Worm (Caenorhabditis elegans) whole organism, young adult: ENCODE measurements around the gene W08G11.5.
A peak's percentile ranks its signal among the peaks of the same experiment; 100 is the strongest.

Experiments used
- C17E4.6 ChIP-seq: fragments of 200-800 bp; sonication (Bioruptor generic); IDR thresholded peaks from 2 replicates; pipeline ENCODE4 v1.3.6; 2022; ENCODE audit warnings: missing genetic modification reagents, missing genetic modification characterization, missing compliant biosample characterization
- D2030.7 ChIP-seq: fragments of 200-800 bp; sonication (Bioruptor generic); IDR thresholded peaks from 2 replicates; pipeline ENCODE4 v1.3.6; 2022; ENCODE audit warnings: missing genetic modification reagents, missing genetic modification characterization, missing compliant biosample characterization
- F22D6.2 ChIP-seq: sonication (generic microtip); optimal IDR thresholded peaks from 2 replicates; lab custom pipeline; 2016; ENCODE audit warnings: mild to moderate bottlenecking, missing genetic modification characterization, missing compliant biosample characterization
- F39B2.1 ChIP-seq: fragments of 200-800 bp; sonication (Bioruptor generic); IDR thresholded peaks from 2 replicates; pipeline ENCODE4 v1.3.6; 2022; ENCODE audit warnings: missing genetic modification reagents, missing genetic modification characterization, missing compliant biosample characterization
- F52B5.7 ChIP-seq: sonication (generic microtip); optimal IDR thresholded peaks from 2 replicates; lab custom pipeline; 2016; ENCODE audit warnings: mild to moderate bottlenecking, missing genetic modification characterization, missing compliant biosample characterization
- F57A8.1 ChIP-seq: fragments of 200-800 bp; sonication (Bioruptor generic); optimal IDR thresholded peaks from 2 replicates; lab custom pipeline; 2018; ENCODE audit warnings: mild to moderate bottlenecking, missing genetic modification characterization, moderate library complexity, missing compliant biosample characterization
- K11D2.4 ChIP-seq: fragments of 200-800 bp; sonication (Bioruptor generic); IDR thresholded peaks from 2 replicates; pipeline ENCODE4 v1.3.6; 2022; ENCODE audit warnings: missing genetic modification reagents, missing genetic modification characterization, missing compliant biosample characterization
- Y53F4B.3 ChIP-seq: fragments of 200-800 bp; sonication (Bioruptor generic); IDR thresholded peaks from 2 replicates; pipeline ENCODE4 v1.3.6; 2022; ENCODE audit warnings: missing genetic modification reagents, missing genetic modification characterization, missing compliant biosample characterization
- Y67H2A.10 ChIP-seq: fragments of 200-800 bp; sonication (Bioruptor generic); conservative IDR thresholded peaks from 2 replicates; pipeline ENCODE4 v1.3.6; 2022; ENCODE audit warnings: missing genetic modification reagents, missing genetic modification characterization, missing compliant biosample characterization
- Y95B8A.8 ChIP-seq: fragments of 200-800 bp; sonication (Bioruptor generic); IDR thresholded peaks from 2 replicates; pipeline ENCODE4 v1.3.6; 2022; ENCODE audit warnings: missing genetic modification reagents, missing genetic modification characterization, missing compliant biosample characterization
- ZK185.1 ChIP-seq: sonication (generic microtip); optimal IDR thresholded peaks from 2 replicates; lab custom pipeline; 2016; ENCODE audit warnings: mild to moderate bottlenecking, missing genetic modification characterization, missing compliant biosample characterization; ENCODE audit not compliant: poor library complexity, severe bottlenecking
- bed-2 ChIP-seq: fragments of 200-800 bp; sonication (Bioruptor generic); IDR thresholded peaks from 2 replicates; pipeline ENCODE4 v1.3.6; 2022; ENCODE audit warnings: missing genetic modification reagents, missing genetic modification characterization, missing compliant biosample characterization
- cebp-1 ChIP-seq, 2 experiments: fragments of 200-800 bp in 1 of 2; sonication (Bioruptor generic) in 1 of 2; sonication (generic microtip) in 1 of 2; IDR thresholded peaks in 1 of 2; optimal IDR thresholded peaks in 1 of 2; 2 replicates each; pipeline versions ENCODE4 v1.3.6 to Lab custom; 2017 to 2022; ENCODE audit warnings: missing compliant biosample characterization in 2 of 2, missing genetic modification characterization in 2 of 2, mild to moderate bottlenecking in 1 of 2, missing genetic modification reagents in 1 of 2, moderate library complexity in 1 of 2
- ceh-100 ChIP-seq: fragments of 200-800 bp; sonication (Bioruptor generic); IDR thresholded peaks from 2 replicates; pipeline ENCODE4 v1.3.6; 2022; ENCODE audit warnings: missing genetic modification reagents, missing genetic modification characterization, missing compliant biosample characterization
- ceh-27 ChIP-seq: fragments of 200-800 bp; sonication (Bioruptor generic); optimal IDR thresholded peaks from 2 replicates; lab custom pipeline; 2018; ENCODE audit warnings: mild to moderate bottlenecking, missing genetic modification characterization, moderate library complexity, missing compliant biosample characterization
- chd-7 ChIP-seq: sonication (generic microtip); optimal IDR thresholded peaks from 2 replicates; lab custom pipeline; 2016; ENCODE audit warnings: mild to moderate bottlenecking, missing genetic modification characterization, moderate library complexity, missing compliant biosample characterization
- egrh-3 ChIP-seq: fragments of 200-800 bp; sonication (Bioruptor generic); IDR thresholded peaks from 2 replicates; pipeline ENCODE4 v1.3.6; 2022; ENCODE audit warnings: missing genetic modification reagents, missing genetic modification characterization, missing compliant biosample characterization
- fkh-3 ChIP-seq: sonication (generic microtip); optimal IDR thresholded peaks from 2 replicates; lab custom pipeline; 2016; ENCODE audit warnings: mild to moderate bottlenecking, missing genetic modification characterization, missing compliant biosample characterization
- gei-17 ChIP-seq: fragments of 200-800 bp; sonication (Bioruptor generic); optimal IDR thresholded peaks from 2 replicates; lab custom pipeline; 2018; ENCODE audit warnings: mild to moderate bottlenecking, missing genetic modification characterization, missing compliant biosample characterization
- hmg-1.2 ChIP-seq: fragments of 200-800 bp; sonication (Bioruptor generic); IDR thresholded peaks from 2 replicates; pipeline ENCODE4 v1.3.6; 2022; ENCODE audit warnings: missing genetic modification reagents, missing genetic modification characterization, missing compliant biosample characterization
- lin-26 ChIP-seq: fragments of 200-800 bp; sonication (Bioruptor generic); IDR thresholded peaks from 2 replicates; pipeline ENCODE4 v1.3.6; 2022; ENCODE audit warnings: missing genetic modification reagents, missing genetic modification characterization, missing compliant biosample characterization
- madf-6 ChIP-seq: fragments of 200-800 bp; sonication (Bioruptor generic); IDR thresholded peaks from 2 replicates; pipeline ENCODE4 v1.3.6; 2022; ENCODE audit warnings: missing genetic modification reagents, missing genetic modification characterization, missing compliant biosample characterization
- mel-28 ChIP-seq: sonication (generic microtip); optimal IDR thresholded peaks from 2 replicates; lab custom pipeline; 2016; ENCODE audit warnings: borderline replicate concordance, mild to moderate bottlenecking, missing genetic modification characterization, missing compliant biosample characterization
- pha-4 ChIP-seq: fragments of 150-350 bp; sonication (generic microtip); optimal IDR thresholded peaks from 2 replicates; lab custom pipeline; 2014; ENCODE audit warnings: missing biosample characterization, missing genetic modification reagents, missing genetic modification characterization
- rcor-1 ChIP-seq: fragments of 200-800 bp; sonication (Bioruptor generic); IDR thresholded peaks from 2 replicates; pipeline ENCODE4 v1.3.6; 2022; ENCODE audit warnings: missing genetic modification reagents, missing genetic modification characterization, missing compliant biosample characterization
- rec-8 ChIP-seq, 2 experiments: sonication (generic microtip); optimal IDR thresholded peaks; 2 replicates each; lab custom pipeline; 2016; ENCODE audit warnings: mild to moderate bottlenecking in 2 of 2, missing genetic modification characterization in 2 of 2, missing genetic modification reagents in 2 of 2, missing genotype in 2 of 2, missing biosample characterization in 1 of 2, missing compliant biosample characterization in 1 of 2, moderate library complexity in 1 of 2
- repo-1 ChIP-seq: sonication (generic microtip); optimal IDR thresholded peaks from 2 replicates; lab custom pipeline; 2017; ENCODE audit warnings: mild to moderate bottlenecking, missing genetic modification characterization, missing compliant biosample characterization
- sea-2 ChIP-seq: fragments of 200-800 bp; sonication (Bioruptor generic); IDR thresholded peaks from 2 replicates; pipeline ENCODE4 v1.3.6; 2022; ENCODE audit warnings: missing genetic modification characterization, missing compliant biosample characterization
- snpc-1.3 ChIP-seq: sonication (generic microtip); optimal IDR thresholded peaks from 2 replicates; lab custom pipeline; 2017; ENCODE audit warnings: missing genetic modification characterization, mild to moderate bottlenecking, missing compliant biosample characterization, antibody characterized with exemption, moderate library complexity, missing genotype, missing genetic modification reagents; ENCODE audit not compliant: insufficient read depth
- somi-1 ChIP-seq: fragments of 200-800 bp; sonication (Bioruptor generic); optimal IDR thresholded peaks from 2 replicates; lab custom pipeline; 2018; ENCODE audit warnings: mild to moderate bottlenecking, missing genetic modification characterization, missing compliant biosample characterization
- tbx-9 ChIP-seq: sonication (generic microtip); optimal IDR thresholded peaks from 2 replicates; lab custom pipeline; 2016; ENCODE audit warnings: borderline replicate concordance, missing genetic modification characterization, inconsistent platforms, missing compliant biosample characterization
- xnd-1 ChIP-seq: sonication (generic microtip); optimal IDR thresholded peaks from 2 replicates; lab custom pipeline; 2016; ENCODE audit warnings: missing genotype, missing genetic modification reagents, missing genetic modification characterization, missing compliant biosample characterization
- zfh-2 ChIP-seq: fragments of 200-800 bp; sonication (Bioruptor generic); conservative IDR thresholded peaks from 2 replicates; pipeline ENCODE4 v1.3.6; 2022; ENCODE audit warnings: missing genetic modification reagents, missing genetic modification characterization, missing compliant biosample characterization
- zim-3 ChIP-seq: sonication (generic microtip); optimal IDR thresholded peaks from 2 replicates; lab custom pipeline; 2017; ENCODE audit warnings: mild to moderate bottlenecking, missing genetic modification characterization, moderate library complexity, missing compliant biosample characterization
- ztf-22 ChIP-seq: fragments of 200-800 bp; sonication (Bioruptor generic); optimal IDR thresholded peaks from 2 replicates; lab custom pipeline; 2018; ENCODE audit warnings: mild to moderate bottlenecking, missing genetic modification characterization, moderate library complexity, missing compliant biosample characterization

The W08G11.5 gene

DNA sequence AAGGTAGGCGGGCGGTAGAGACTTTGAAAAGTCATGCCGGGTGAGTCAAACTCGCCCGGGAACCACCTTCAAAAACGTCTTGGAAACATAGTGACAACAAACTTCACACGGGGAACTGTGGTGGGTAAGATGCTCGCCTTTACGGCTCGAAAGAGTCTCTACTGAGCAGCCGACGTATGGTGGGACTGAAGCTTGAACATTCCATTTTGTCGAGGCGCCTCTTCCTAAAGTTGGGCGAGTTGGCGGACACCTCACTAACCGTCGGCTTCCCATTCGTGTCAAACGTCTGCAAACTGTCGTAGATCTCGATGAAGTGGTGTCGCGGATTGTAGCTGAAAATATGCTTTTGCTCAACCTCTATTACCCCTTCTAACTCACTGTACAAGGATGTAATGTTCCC, 36.6 kb upstream of the W08G11.5 start:
- TF ChIP-seq repo-1 (no peak), ZK185.1 (tag; lab: Kevin White, UChicago) (no peak), madf-6 (GFP tag; lab: Robert Waterston, UW) (no peak), Y95B8A.8 (GFP tag; lab: Robert Waterston, UW) (no peak), F57A8.1 (GFP tag; lab: Kevin White, UChicago) (no peak), lin-26 (GFP tag; lab: Robert Waterston, UW) (no peak), cebp-1 (GFP tag; IDR thresholded peaks at IDR 0.05; lab: Robert Waterston, UW) (no peak), cebp-1 (tag; optimal IDR thresholded peaks at IDR 0.05; lab: Kevin White, UChicago) (no peak), F39B2.1 (GFP tag; lab: Robert Waterston, UW) (no peak), F52B5.7 (no peak), ceh-100 (no peak), Y53F4B.3 (GFP tag; lab: Robert Waterston, UW) (no peak), D2030.7 (no peak), K11D2.4 (GFP tag; lab: Robert Waterston, UW) (no peak)
- TF ChIP-seq, all 124 proteins: peak for 0

ce11 chrV:16377849-16378248, 31.5 kb upstream of the W08G11.5 start, which contains the start of gene F13A7.1:
TSS of gene F13A7.1 (minus strand) at chrV:16377949.
- TF ChIP-seq snpc-1.3 (tag; lab: Kevin White, UChicago) = no peak

- TF ChIP-seq bed-2 (GFP tag; lab: Robert Waterston, UW) = no peak
- peak; percentile 64; the same call in 1 of the 2 replicates for TF ChIP-seq egrh-3 (GFP tag; lab: Robert Waterston, UW)
- peak; percentile 68 for TF ChIP-seq zfh-2
- TF ChIP-seq tbx-9 (tag; lab: Kevin White, UChicago) = no peak
- peak; percentile 5 for TF ChIP-seq fkh-3 (tag; lab: Kevin White, UChicago)
- TF ChIP-seq rec-8 (tag; optimal IDR thresholded peaks at IDR 0.05; lab: Kevin White, UChicago) = no peak
- TF ChIP-seq chd-7 (tag; lab: Kevin White, UChicago) = no peak
- no peak for TF ChIP-seq hmg-1.2 (GFP tag; lab: Robert Waterston, UW)
- 0 out of 2 replicates have a peak, but pooled peaks have one; percentile 46 for TF ChIP-seq C17E4.6 (GFP tag; lab: Robert Waterston, UW)
- no peak for TF ChIP-seq ceh-27 (GFP tag; lab: Kevin White, UChicago)
- no peak for TF ChIP-seq somi-1 (GFP tag; lab: Kevin White, UChicago)
- TF ChIP-seq K11D2.4 (GFP tag; lab: Robert Waterston, UW) = no peak
- no peak for TF ChIP-seq ztf-22
- TF ChIP-seq mel-28 = no peak
- TF ChIP-seq zim-3 = no peak
These were observed 30.9 kb upstream of the W08G11.5 start for ce11 chrV:16377188-16377587.

DNA sequence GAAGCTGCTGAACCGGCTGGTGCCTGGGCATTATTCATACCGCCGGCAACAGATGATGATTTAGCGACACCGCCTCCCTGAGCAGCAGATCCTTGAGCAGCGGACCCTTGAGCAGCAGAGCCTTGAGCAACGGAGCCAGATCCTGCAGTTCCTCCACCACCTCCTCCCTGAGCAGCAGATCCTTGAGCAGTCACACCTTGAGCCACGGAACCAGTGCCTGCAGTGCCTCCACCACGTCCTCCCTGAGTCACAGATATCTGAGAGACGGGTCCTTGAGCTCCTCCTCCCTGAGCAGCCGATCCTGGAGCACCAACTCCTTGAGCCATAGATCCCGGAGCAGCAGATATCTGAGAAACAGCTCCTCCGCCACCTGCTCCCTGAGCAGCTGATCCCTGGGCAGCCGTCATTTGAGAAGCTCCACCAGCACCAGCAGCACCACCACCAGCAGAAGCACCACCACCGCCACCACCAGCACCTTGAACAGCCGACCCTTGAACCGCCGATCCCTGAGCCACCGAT, 30.2 kb upstream of the W08G11.5 start:
- TF ChIP-seq pha-4 (no peak), gei-17 (no peak), somi-1 (GFP tag; lab: Kevin White, UChicago) (no peak), D2030.7 (no peak), zfh-2 (peak; percentile 86), sea-2 (no peak), Y67H2A.10 (GFP tag; lab: Robert Waterston, UW) (no peak), rcor-1 (no peak), egrh-3 (GFP tag; lab: Robert Waterston, UW) (peak; percentile 93), F22D6.2 (no peak), ceh-100 (no peak), xnd-1 (tag; lab: Kevin White, UChicago) (no peak)
- TF ChIP-seq, all 124 proteins: peak for 2
